Worm (Caenorhabditis elegans) whole organism, L4/young adult: ENCODE measurements around the gene myo-3.

Experiments used
- W03F9.2 ChIP-seq: fragments of 150-350 bp; optimal IDR thresholded peaks from 2 replicates; lab custom pipeline; 2014; ENCODE audit warnings: missing biosample characterization, missing genetic modification characterization
- dao-5 ChIP-seq: sonication (generic microtip); optimal IDR thresholded peaks from 2 replicates; lab custom pipeline; 2016; ENCODE audit warnings: missing genotype, missing genetic modification characterization, moderate library complexity, missing compliant biosample characterization
- him-1 ChIP-seq: sonication (generic microtip); optimal IDR thresholded peaks from 2 replicates; lab custom pipeline; 2016; ENCODE audit warnings: missing genotype, missing genetic modification reagents, missing genetic modification characterization, missing compliant biosample characterization

The myo-3 gene

ce11 chrV:12245777-12246452 lies 11.8 kb upstream of the myo-3 start:
- no peak for TF ChIP-seq W03F9.2 (tag; lab: Kevin White, UChicago)
- TF ChIP-seq dao-5 (tag; lab: Kevin White, UChicago) = no peak
- no peak for TF ChIP-seq him-1

ce11 chrV:12244980-12245742 lies 11.0 kb upstream of the myo-3 start, which contains the start of the genes T04H1.13, slfl-5 and rad-50:
Gene T04H1.13, minus strand, starts transcription at chrV:12245030.
Gene slfl-5, minus strand, starts transcription at chrV:12245044.
Gene rad-50, plus strand, starts transcription at chrV:12245646.
- no peak for TF ChIP-seq him-1
- no peak for TF ChIP-seq W03F9.2 (tag; lab: Kevin White, UChicago)
- no peak for TF ChIP-seq dao-5 (tag; lab: Kevin White, UChicago)

ce11 chrV:12241126-12241525 lies 7.0 kb upstream of the myo-3 start, which contains the start of gene ttr-22:
Gene ttr-22, plus strand, starts transcription at chrV:12241426.
- TF ChIP-seq him-1 = no peak
- TF ChIP-seq W03F9.2 (tag; lab: Kevin White, UChicago) = no peak

- TF ChIP-seq W03F9.2 (tag; lab: Kevin White, UChicago) = no peak
- no peak for TF ChIP-seq dao-5 (tag; lab: Kevin White, UChicago)
- no peak for TF ChIP-seq him-1
These were observed 1.4 kb upstream of the myo-3 start for ce11 chrV:12235502-12235901.

ce11 chrV:12233425-12233824 lies 718 bp downstream of the myo-3 start:
- TF ChIP-seq him-1 = no peak
- no peak for TF ChIP-seq W03F9.2 (tag; lab: Kevin White, UChicago)
- no peak for TF ChIP-seq dao-5 (tag; lab: Kevin White, UChicago)

ce11 chrV:12213027-12213426 lies 21.1 kb downstream of the myo-3 start, which contains the start of gene vab-8:
Gene vab-8, plus strand, starts transcription at chrV:12213327.
- no peak for TF ChIP-seq him-1
- no peak for TF ChIP-seq dao-5 (tag; lab: Kevin White, UChicago)
- TF ChIP-seq W03F9.2 (tag; lab: Kevin White, UChicago) = no peak

ce11 chrV:12211090-12211489 lies 23.1 kb downstream of the myo-3 start:
- TF ChIP-seq him-1 (no peak), dao-5 (tag; lab: Kevin White, UChicago) (no peak), W03F9.2 (tag; lab: Kevin White, UChicago) (no peak)

- TF ChIP-seq him-1 (no peak), dao-5 (tag; lab: Kevin White, UChicago) (no peak), W03F9.2 (tag; lab: Kevin White, UChicago) (no peak)
These were observed 24.2 kb downstream of the myo-3 start for ce11 chrV:12209951-12210350.

ce11 chrV:12208678-12209077 lies 25.5 kb downstream of the myo-3 start:
- TF ChIP-seq dao-5 (tag; lab: Kevin White, UChicago) (no peak), him-1 (no peak), W03F9.2 (tag; lab: Kevin White, UChicago) (no peak)

- no peak for TF ChIP-seq dao-5 (tag; lab: Kevin White, UChicago)
- no peak for TF ChIP-seq W03F9.2 (tag; lab: Kevin White, UChicago)
- no peak for TF ChIP-seq him-1
These were observed 34.7 kb downstream of the myo-3 start for ce11 chrV:12199474-12199873.

- TF ChIP-seq him-1 (no peak), dao-5 (tag; lab: Kevin White, UChicago) (no peak), W03F9.2 (tag; lab: Kevin White, UChicago) (no peak)
These were observed 35.6 kb downstream of the myo-3 start, which contains the start of gene lon-3 for ce11 chrV:12198545-12198944. Gene lon-3, minus strand, starts transcription at chrV:12198645.

- TF ChIP-seq him-1 (no peak), W03F9.2 (tag; lab: Kevin White, UChicago) (no peak), dao-5 (tag; lab: Kevin White, UChicago) (no peak)
These were observed 36.4 kb downstream of the myo-3 start for ce11 chrV:12197748-12198147.

- TF ChIP-seq him-1 = no peak
- no peak for TF ChIP-seq dao-5 (tag; lab: Kevin White, UChicago)
- TF ChIP-seq W03F9.2 (tag; lab: Kevin White, UChicago) = no peak
These were observed 37.5 kb downstream of the myo-3 start for ce11 chrV:12196659-12197058.

- TF ChIP-seq dao-5 (tag; lab: Kevin White, UChicago) (no peak), W03F9.2 (tag; lab: Kevin White, UChicago) (no peak), him-1 (no peak)
These were observed 38.3 kb downstream of the myo-3 start, which contains the start of gene ZK836.3 for ce11 chrV:12195845-12196244. Gene ZK836.3, minus strand, starts transcription at chrV:12195945.
